Worm (Caenorhabditis elegans): ENCODE measurements around the gene F45F2.11.

The F45F2.11 gene

ce11 chrV:8499407-8499806, 21.3 kb downstream of the F45F2.11 start (continued):
- TF ChIP-seq nfya-1 (tag; optimal IDR thresholded peaks at IDR 0.05; ENCODE audit: borderline replicate concordance, insufficient read depth) (no peak), snpc-4 (GFP tag; optimal IDR thresholded peaks at IDR 0.05) (peak; percentile 77), snpc-4 (tag; optimal IDR thresholded peaks at IDR 0.05) (peak in 3 of 4 experiments; percentile 72 to 92 (median 85)), lin-54 (GFP tag; optimal IDR thresholded peaks at IDR 0.05) (peak; percentile 12), unc-62 (GFP tag; optimal IDR thresholded peaks at IDR 0.05) (no peak), F55B11.4 (tag; optimal IDR thresholded peaks at IDR 0.05; ENCODE audit: borderline replicate concordance, insufficient read depth) (no peak), ztf-18 (tag; optimal IDR thresholded peaks at IDR 0.05) (peak; percentile 67), T26A5.8 (tag; optimal IDR thresholded peaks at IDR 0.05) (no peak), aptf-2 (GFP tag; conservative IDR thresholded peaks at IDR 0.05) (no peak), snpc-3.4 (tag; optimal IDR thresholded peaks at IDR 0.05) (peak; percentile 24), F22D6.2 (tag; optimal IDR thresholded peaks at IDR 0.05) (no peak), lin-35 (GFP tag; optimal IDR thresholded peaks at IDR 0.05) (no peak), egrh-3 (GFP tag; IDR thresholded peaks at IDR 0.05) (no peak), hsf-1 (GFP tag; IDR thresholded peaks at IDR 0.05) (peak; percentile 50; the same call in 1 of the 2 replicates), Y53F4B.3 (GFP tag; IDR thresholded peaks at IDR 0.05) (peak; percentile 66), rpc-1 (optimal IDR thresholded peaks at IDR 0.05) (peak; percentile 55), rpc-1 (tag; optimal IDR thresholded peaks at IDR 0.05) (peak; percentile 83), hmg-20 (GFP tag; IDR thresholded peaks at IDR 0.05) (no peak), attf-5 (GFP tag; optimal IDR thresholded peaks at IDR 0.05) (peak; percentile 29), die-1 (tag; optimal IDR thresholded peaks at IDR 0.05) (peak; percentile 77), F39B2.1 (GFP tag; IDR thresholded peaks at IDR 0.05) (peak; percentile 55; the same call in 1 of the 2 replicates), repo-1 (tag; optimal IDR thresholded peaks at IDR 0.05) (no peak), efl-1 (GFP tag; optimal IDR thresholded peaks at IDR 0.05) (no peak), chd-7 (tag; optimal IDR thresholded peaks at IDR 0.05) (no peak), nhr-80 (tag; optimal IDR thresholded peaks at IDR 0.05) (no peak), madf-6 (GFP tag; IDR thresholded peaks at IDR 0.05) (peak; percentile 51; the same call in 1 of the 2 replicates), ztf-6 (GFP tag; IDR thresholded peaks at IDR 0.05) (no peak), sptf-2 (GFP tag; optimal IDR thresholded peaks at IDR 0.05) (peak; percentile 55)

- peak; percentile 58 for TF ChIP-seq F23B12.7 (tag; optimal IDR thresholded peaks at IDR 0.05; ENCODE audit: insufficient read depth)
- TF ChIP-seq tbp1 (GFP tag; optimal IDR thresholded peaks at IDR 0.05) = peak; percentile 93
- no peak for TF ChIP-seq nfyb-1 (GFP tag; IDR thresholded peaks at IDR 0.05)
- TF ChIP-seq Y56A3A.18 (GFP tag; IDR thresholded peaks at IDR 0.05) = 0 out of 2 replicates have a peak, but pooled peaks have one; percentile 14
- 0 out of 2 replicates have a peak, but pooled peaks have one; percentile 47 for TF ChIP-seq attf-6 (GFP tag; IDR thresholded peaks at IDR 0.05)
- peak; percentile 78 for TF ChIP-seq die-1 (tag; optimal IDR thresholded peaks at IDR 0.05)
- peak; percentile 68 for TF ChIP-seq snpc-1.1 (tag; optimal IDR thresholded peaks at IDR 0.05; ENCODE audit: insufficient read depth)
- TF ChIP-seq ztf-6 (GFP tag; IDR thresholded peaks at IDR 0.05) = no peak
- no peak; the same call in 1 of the 2 replicates for TF ChIP-seq F33H1.4 (GFP tag; IDR thresholded peaks at IDR 0.05)
- peak; percentile 47 for TF ChIP-seq snpc-1.3 (tag; optimal IDR thresholded peaks at IDR 0.05; ENCODE audit: insufficient read depth)
- TF ChIP-seq K11D2.4 (GFP tag; IDR thresholded peaks at IDR 0.05) = no peak
- TF ChIP-seq madf-8 (GFP tag; conservative IDR thresholded peaks at IDR 0.05) = no peak
- peak; percentile 82 for TF ChIP-seq dox-1 (GFP tag; IDR thresholded peaks at IDR 0.05)
- 0 out of 2 replicates have a peak, but pooled peaks have one; percentile 26 for TF ChIP-seq egl-44 (GFP tag; IDR thresholded peaks at IDR 0.05)
- no peak for TF ChIP-seq ztf-3 (GFP tag; optimal IDR thresholded peaks at IDR 0.05)
- peak; percentile 46; the same call in 1 of the 2 replicates for TF ChIP-seq Y53G8AR.9 (GFP tag; conservative IDR thresholded peaks at IDR 0.05)
- TF ChIP-seq ztf-18 (tag; optimal IDR thresholded peaks at IDR 0.05) = peak; percentile 47
- no peak for TF ChIP-seq zfh-2 (GFP tag; conservative IDR thresholded peaks at IDR 0.05)
- no peak for TF ChIP-seq unc-62 (GFP tag; optimal IDR thresholded peaks at IDR 0.05)
- TF ChIP-seq Y79H2A.3 (GFP tag; conservative IDR thresholded peaks at IDR 0.05) = no peak
- no peak for TF ChIP-seq hlh-26 (GFP tag; conservative IDR thresholded peaks at IDR 0.05)
- no peak for TF ChIP-seq ztf-22 (GFP tag; optimal IDR thresholded peaks at IDR 0.05)
- no peak for TF ChIP-seq F37B4.10 (GFP tag; IDR thresholded peaks at IDR 0.05)
- TF ChIP-seq F52B5.7 (tag; optimal IDR thresholded peaks at IDR 0.05) = no peak
These were observed 24.7 kb downstream of the F45F2.11 start for ce11 chrV:8495965-8496364.

Measured in whole organism, young adult.